Fruit fly (Drosophila melanogaster) whole organism, embryonic: ENCODE results near the gene Sb.
A peak's percentile ranks its signal among the peaks of the same experiment; 100 is the strongest.

ENCODE experiments used
- Abd-B ChIP-seq: fragments of 200-800 bp; sonication (Bioruptor generic); optimal IDR thresholded peaks from 2 replicates; lab custom pipeline; 2018; ENCODE audit warnings: missing biosample characterization, mild to moderate bottlenecking, missing genetic modification characterization, moderate library complexity
- Adf1 ChIP-seq: fragments of 200-800 bp; sonication (Bioruptor generic); IDR thresholded peaks from 2 replicates; pipeline ENCODE4 v1.3.6; 2022; ENCODE audit warnings: missing biosample characterization, missing genetic modification characterization
- Atf-2 ChIP-seq: fragments of 200-800 bp; sonication (Bioruptor generic); optimal IDR thresholded peaks from 2 replicates; lab custom pipeline; 2016; ENCODE audit warnings: missing biosample characterization, missing genetic modification characterization
- B-H2 ChIP-seq: fragments of 200-800 bp; sonication (Bioruptor generic); optimal IDR thresholded peaks from 2 replicates; lab custom pipeline; 2018; ENCODE audit warnings: missing biosample characterization, mild to moderate bottlenecking, missing genetic modification characterization
- Bgb ChIP-seq: fragments of 200-800 bp; sonication (Bioruptor generic); IDR thresholded peaks from 2 replicates; pipeline ENCODE4 v1.3.6; 2022; ENCODE audit warnings: missing biosample characterization, missing genetic modification characterization; ENCODE audit not compliant: partially characterized antibody
- CG10462 ChIP-seq: fragments of 200-800 bp; sonication (Bioruptor generic); optimal IDR thresholded peaks from 2 replicates; lab custom pipeline; 2016; ENCODE audit warnings: missing biosample characterization, missing genetic modification characterization
- CG11085 ChIP-seq: fragments of 200-800 bp; sonication (Bioruptor generic); IDR thresholded peaks from 2 replicates; pipeline ENCODE4 v1.3.6; 2022; ENCODE audit warnings: missing biosample characterization, missing genetic modification characterization
- CG12391 ChIP-seq: fragments of 200-800 bp; sonication (Bioruptor generic); optimal IDR thresholded peaks from 3 replicates; lab custom pipeline; 2018; ENCODE audit warnings: missing biosample characterization, mild to moderate bottlenecking, missing genetic modification characterization, moderate library complexity
- CG13624 ChIP-seq: fragments of 200-800 bp; sonication (Bioruptor generic); optimal IDR thresholded peaks from 2 replicates; lab custom pipeline; 2016; ENCODE audit warnings: missing biosample characterization, missing genetic modification characterization
- CG16779 ChIP-seq: fragments of 200-800 bp; sonication (Bioruptor generic); IDR thresholded peaks from 2 replicates; pipeline ENCODE4 v1.3.6; 2022; ENCODE audit warnings: missing biosample characterization, missing genetic modification characterization
- CG17359 ChIP-seq: fragments of 200-800 bp; sonication (Bioruptor generic); optimal IDR thresholded peaks from 3 replicates; lab custom pipeline; 2018; ENCODE audit warnings: missing biosample characterization, mild to moderate bottlenecking, missing genetic modification characterization, moderate library complexity
- CG18619 ChIP-seq: fragments of 200-800 bp; sonication (Bioruptor generic); optimal IDR thresholded peaks from 3 replicates; lab custom pipeline; 2017; ENCODE audit warnings: missing biosample characterization, mild to moderate bottlenecking, missing genetic modification characterization
- CG32767 ChIP-seq: fragments of 200-800 bp; sonication (Bioruptor generic); IDR thresholded peaks from 2 replicates; pipeline ENCODE4 v1.3.6; 2022; ENCODE audit warnings: missing biosample characterization, missing genetic modification characterization
- CG4282 ChIP-seq: fragments of 200-800 bp; sonication (Bioruptor generic); optimal IDR thresholded peaks from 2 replicates; lab custom pipeline; 2016; ENCODE audit warnings: missing biosample characterization, missing genetic modification characterization
- CG4854 ChIP-seq: fragments of 200-800 bp; sonication (Bioruptor generic); optimal IDR thresholded peaks from 2 replicates; lab custom pipeline; 2016; ENCODE audit warnings: missing biosample characterization, missing genetic modification characterization, inconsistent platforms
- CG5245 ChIP-seq: fragments of 200-800 bp; sonication (Bioruptor generic); optimal IDR thresholded peaks from 3 replicates; lab custom pipeline; 2016; ENCODE audit warnings: missing biosample characterization, missing genetic modification characterization
- CG6254 ChIP-seq: fragments of 200-800 bp; sonication (Bioruptor generic); optimal IDR thresholded peaks from 3 replicates; lab custom pipeline; 2017; ENCODE audit warnings: mild to moderate bottlenecking, missing biosample characterization, missing genetic modification reagents, missing genetic modification characterization
- CG6689 ChIP-seq: fragments of 200-800 bp; sonication (Bioruptor generic); IDR thresholded peaks from 2 replicates; pipeline ENCODE4 v1.3.6; 2022; ENCODE audit warnings: missing biosample characterization, missing genetic modification characterization
- CG7271 ChIP-seq: fragments of 200-800 bp; sonication (Bioruptor generic); optimal IDR thresholded peaks from 2 replicates; lab custom pipeline; 2018; ENCODE audit warnings: missing biosample characterization, mild to moderate bottlenecking, missing genetic modification characterization, moderate library complexity
- CG8359 ChIP-seq: fragments of 200-800 bp; sonication (Bioruptor generic); optimal IDR thresholded peaks from 2 replicates; lab custom pipeline; 2017; ENCODE audit warnings: missing biosample characterization, mild to moderate bottlenecking, missing genetic modification characterization, borderline replicate concordance
- CG8388 ChIP-seq: fragments of 200-800 bp; sonication (Bioruptor generic); optimal IDR thresholded peaks from 2 replicates; lab custom pipeline; 2019; ENCODE audit warnings: missing biosample characterization, mild to moderate bottlenecking, missing genetic modification characterization, moderate library complexity
- CG8765 ChIP-seq: fragments of 200-800 bp; sonication (Bioruptor generic); IDR thresholded peaks from 2 replicates; pipeline ENCODE4 v1.3.6; 2022; ENCODE audit warnings: missing biosample characterization, missing genetic modification characterization
- CG9817 ChIP-seq: fragments of 200-800 bp; sonication (Bioruptor generic); optimal IDR thresholded peaks from 2 replicates; lab custom pipeline; 2018; ENCODE audit warnings: missing biosample characterization, mild to moderate bottlenecking, missing genetic modification characterization, moderate library complexity
- CkIIα-i1 ChIP-seq: fragments of 200-800 bp; sonication (Bioruptor generic); IDR thresholded peaks from 2 replicates; pipeline ENCODE4 v1.3.6; 2022; ENCODE audit warnings: missing biosample characterization, missing genetic modification characterization
- Dad ChIP-seq: fragments of 200-800 bp; sonication (Bioruptor generic); optimal IDR thresholded peaks from 3 replicates; lab custom pipeline; 2016; ENCODE audit warnings: missing biosample characterization, missing genetic modification characterization
- Dp ChIP-seq: fragments of 200-800 bp; sonication (Bioruptor generic); optimal IDR thresholded peaks from 2 replicates; lab custom pipeline; 2018; ENCODE audit warnings: missing biosample characterization, mild to moderate bottlenecking, missing genetic modification characterization, moderate library complexity
- H15 ChIP-seq: fragments of 200-800 bp; sonication (Bioruptor generic); IDR thresholded peaks from 3 replicates; pipeline ENCODE4 v1.3.6; 2022; ENCODE audit warnings: missing biosample characterization, missing genetic modification characterization
- Lhr ChIP-seq: fragments of 200-800 bp; sonication (Bioruptor generic); optimal IDR thresholded peaks from 3 replicates; lab custom pipeline; 2017; ENCODE audit warnings: mild to moderate bottlenecking, missing biosample characterization, missing genetic modification reagents, missing genetic modification characterization
- Med ChIP-seq: fragments of 200-800 bp; sonication (Bioruptor generic); peaks from one replicate; lab custom pipeline; 2016; ENCODE audit warnings: missing biosample characterization, missing genetic modification characterization, mild to moderate bottlenecking, inconsistent platforms, moderate library complexity
- NC2α ChIP-seq: fragments of 200-800 bp; sonication (Bioruptor generic); optimal IDR thresholded peaks from 2 replicates; lab custom pipeline; 2016; ENCODE audit warnings: missing biosample characterization, missing genetic modification characterization
- Rfx ChIP-seq: fragments of 200-800 bp; sonication (Bioruptor generic); IDR thresholded peaks from 2 replicates; pipeline ENCODE4 v1.3.6; 2022; ENCODE audit warnings: missing biosample characterization, missing genetic modification characterization
- Trl ChIP-seq, 3 experiments: fragments of >200 bp in 2 of 3; fragments of 200-800 bp in 1 of 3; sonication (Bioruptor generic) in 1 of 3; optimal IDR thresholded peaks; 2 replicates in 1 of 3; 3 replicates in 2 of 3; lab custom pipeline; 2016 to 2017; ENCODE audit warnings: missing biosample characterization in 1 of 3, missing genetic modification characterization in 1 of 3
- aop ChIP-seq: fragments of 200-800 bp; sonication (Bioruptor generic); IDR thresholded peaks from 2 replicates; pipeline ENCODE4 v1.3.6; 2022; ENCODE audit warnings: missing biosample characterization, missing genetic modification characterization
- bowl ChIP-seq: fragments of 200-800 bp; sonication (Bioruptor generic); IDR thresholded peaks from 2 replicates; pipeline ENCODE4 v1.3.6; 2022; ENCODE audit warnings: missing biosample characterization, missing genetic modification characterization
- cg ChIP-seq: fragments of 200-800 bp; sonication (Bioruptor generic); optimal IDR thresholded peaks from 3 replicates; lab custom pipeline; 2019; ENCODE audit warnings: missing biosample characterization, mild to moderate bottlenecking, missing genetic modification characterization, moderate library complexity
- chinmo ChIP-seq: fragments of 200-800 bp; sonication (Bioruptor generic); IDR thresholded peaks from 4 replicates; pipeline ENCODE4 v1.3.6; 2022; ENCODE audit warnings: missing biosample characterization, missing genetic modification characterization; ENCODE audit not compliant: partially characterized antibody
- da ChIP-seq: fragments of 200-800 bp; sonication (Bioruptor generic); optimal IDR thresholded peaks from 2 replicates; lab custom pipeline; 2016; ENCODE audit warnings: missing biosample characterization, missing genetic modification characterization
- jumu ChIP-seq: fragments of 200-800 bp; sonication (Bioruptor generic); optimal IDR thresholded peaks from 3 replicates; lab custom pipeline; 2016; ENCODE audit warnings: missing biosample characterization, missing genetic modification characterization
- lola ChIP-seq, 3 experiments: fragments of >200 bp in 2 of 3; fragments of 200-800 bp in 1 of 3; sonication (Bioruptor generic) in 1 of 3; optimal IDR thresholded peaks; 2 replicates each; lab custom pipeline; 2017 to 2019; ENCODE audit warnings: missing biosample characterization in 3 of 3, missing genetic modification characterization in 3 of 3, mild to moderate bottlenecking in 1 of 3, moderate library complexity in 1 of 3
- nerfin-2 ChIP-seq: fragments of 200-800 bp; sonication (Bioruptor generic); IDR thresholded peaks from 2 replicates; pipeline ENCODE4 v1.3.6; 2022; ENCODE audit warnings: missing biosample characterization, missing genetic modification characterization; ENCODE audit not compliant: partially characterized antibody
- onecut ChIP-seq: fragments of 200-800 bp; sonication (Bioruptor generic); IDR thresholded peaks from 2 replicates; pipeline ENCODE4 v1.3.6; 2022; ENCODE audit warnings: missing biosample characterization, missing genetic modification characterization
- otp ChIP-seq: fragments of 200-800 bp; sonication (Bioruptor generic); IDR thresholded peaks from 3 replicates; pipeline ENCODE4, ENCODE4 v1.3.6; 2022; ENCODE audit warnings: missing biosample characterization, missing genetic modification characterization
- pnt ChIP-seq: fragments of 200-800 bp; sonication (Bioruptor generic); optimal IDR thresholded peaks from 3 replicates; lab custom pipeline; 2016; ENCODE audit warnings: missing biosample characterization, missing genetic modification characterization
- psq ChIP-seq: fragments of 200-800 bp; sonication (Bioruptor generic); optimal IDR thresholded peaks from 2 replicates; lab custom pipeline; 2017; ENCODE audit warnings: missing biosample characterization, missing genetic modification characterization
- sc ChIP-seq, 3 experiments: fragments of >200 bp in 2 of 3; fragments of 200-800 bp in 1 of 3; sonication (Bioruptor generic) in 1 of 3; optimal IDR thresholded peaks; 2 replicates in 2 of 3; 3 replicates in 1 of 3; lab custom pipeline; 2017; ENCODE audit warnings: mild to moderate bottlenecking in 1 of 3, missing biosample characterization in 1 of 3, missing genetic modification characterization in 1 of 3, missing genetic modification reagents in 1 of 3
- vfl ChIP-seq: fragments of 200-800 bp; sonication (Bioruptor generic); optimal IDR thresholded peaks from 2 replicates; lab custom pipeline; 2016; ENCODE audit warnings: missing biosample characterization, missing genetic modification characterization
- zfh1 ChIP-seq: fragments of 200-800 bp; sonication (Bioruptor generic); IDR thresholded peaks from 3 replicates; pipeline ENCODE4 v1.3.6; 2022; ENCODE audit warnings: missing biosample characterization, missing genetic modification characterization

Gene Sb

DNA sequence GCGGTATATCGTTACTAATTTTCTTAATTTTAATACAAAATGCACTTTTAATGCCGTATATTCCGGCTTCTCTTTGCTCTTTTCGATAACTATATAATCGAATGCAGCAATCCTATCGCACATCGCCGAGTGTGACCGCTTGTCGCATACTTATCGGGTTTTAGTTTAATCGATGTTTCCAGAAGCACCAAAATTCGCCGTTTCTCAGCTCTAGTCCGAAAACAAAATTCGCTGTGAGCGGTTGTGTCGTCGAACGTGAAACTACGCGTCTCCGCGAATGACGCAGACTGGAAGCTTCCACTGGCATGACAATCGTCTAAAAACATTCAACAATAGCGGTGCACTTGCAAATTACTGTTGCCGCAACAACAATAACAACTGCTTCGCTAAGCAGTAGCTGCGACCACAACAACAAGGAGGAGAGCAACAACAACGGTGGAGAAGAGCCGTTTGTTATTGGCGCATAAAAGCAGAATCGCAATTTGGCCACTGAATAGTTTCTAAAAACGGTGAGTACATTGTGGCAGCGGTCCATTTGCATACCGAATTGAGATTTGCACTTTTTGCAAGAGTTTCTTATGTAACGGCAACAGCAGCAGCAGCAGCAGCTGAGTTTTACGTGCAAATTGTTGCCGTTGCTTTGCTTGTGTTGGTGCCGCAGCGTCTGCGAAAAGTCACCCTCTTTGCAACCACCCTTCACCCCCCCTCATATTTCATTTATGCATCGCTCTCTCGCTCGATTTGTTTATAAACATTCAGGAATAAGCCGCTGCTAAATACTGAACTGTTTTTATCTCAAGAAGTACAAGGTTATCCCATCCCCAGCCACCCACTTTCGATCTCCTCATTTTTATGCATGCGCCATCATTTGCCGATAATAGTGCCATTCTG, 71.1 kb downstream of the Sb start, which contains the start of gene sra (continued):
- TF ChIP-seq jumu (peak; percentile 35), da (GFP tag; lab: Kevin White, UChicago) (no peak), CG5245 (GFP tag; lab: Kevin White, UChicago) (no peak), CG32767 (GFP tag; lab: Robert Waterston, UW) (no peak), CG10462 (GFP tag; lab: Kevin White, UChicago) (no peak), lola (GFP tag; optimal IDR thresholded peaks at IDR 0.05; lab: Kevin White, UChicago) (no peak), vfl (GFP tag; lab: Kevin White, UChicago) (peak; percentile 7), CG18619 (no peak), CG17359 (tag; lab: Kevin White, UChicago) (peak; percentile 24), CG7271 (peak; percentile 3), CG4854 (GFP tag; lab: Kevin White, UChicago) (peak; percentile 40), sc (optimal IDR thresholded peaks at IDR 0.05; lab: Kevin White, UChicago) (no peak), sc (GFP tag; optimal IDR thresholded peaks at IDR 0.05; lab: Kevin White, UChicago) (no peak), CG8359 (GFP tag; lab: Kevin White, UChicago) (no peak), CG6254 (GFP tag; lab: Kevin White, UChicago) (no peak), CG6689 (0 out of 2 replicates have a peak, but pooled peaks have one; percentile 12), CG8765 (GFP tag; lab: Robert Waterston, UW) (no peak), bowl (no peak), otp (GFP tag; lab: Robert Waterston, UW) (no peak), onecut (GFP tag; lab: Robert Waterston, UW) (no peak; the same call in 1 of the 2 replicates), aop (GFP tag; lab: Robert Waterston, UW) (no peak), Trl (optimal IDR thresholded peaks at IDR 0.05; lab: Kevin White, UChicago) (no peak), Trl (GFP tag; optimal IDR thresholded peaks at IDR 0.05; lab: Kevin White, UChicago) (peak; percentile 49), CG12391 (peak; percentile 20), chinmo (peak; percentile 98), NC2α (GFP tag; lab: Kevin White, UChicago) (peak; percentile 36), Med (GFP tag; lab: Kevin White, UChicago) (peak; percentile 94), Dp (GFP tag; lab: Kevin White, UChicago) (peak; percentile 46), zfh1 (GFP tag; lab: Robert Waterston, UW) (no peak), CG9817 (tag; lab: Kevin White, UChicago) (no peak), CG13624 (GFP tag; lab: Kevin White, UChicago) (peak; percentile 78), Atf-2 (no peak), Bgb (peak; percentile 99), Rfx (GFP tag; lab: Robert Waterston, UW) (peak; percentile 58), Abd-B (no peak), CG4282 (no peak), CkIIα-i1 (GFP tag; lab: Robert Waterston, UW) (no peak), Adf1 (GFP tag; lab: Robert Waterston, UW) (peak; percentile 59; the same call in 1 of the 2 replicates), cg (GFP tag; lab: Kevin White, UChicago) (peak; percentile 35), CG11085 (GFP tag; lab: Robert Waterston, UW) (peak; percentile 27; the same call in 1 of the 2 replicates), H15 (no peak), CG8388 (GFP tag; lab: Kevin White, UChicago) (peak; percentile 20), B-H2 (peak; percentile 48), nerfin-2 (GFP tag; lab: Robert Waterston, UW) (peak; percentile 97), Lhr (GFP tag; lab: Kevin White, UChicago) (peak; percentile 5), psq (GFP tag; lab: Kevin White, UChicago) (no peak), Dad (GFP tag; lab: Kevin White, UChicago) (peak; percentile 44), CG16779 (GFP tag; lab: Robert Waterston, UW) (peak; percentile 52; the same call in 1 of the 2 replicates), pnt (GFP tag; lab: Kevin White, UChicago) (no peak)
